Worm (Caenorhabditis elegans) whole organism, L1 larva: Measurements from ENCODE around the gene rps-22.

ENCODE experiments used
- dpl-1 ChIP-seq, 3 experiments: fragments of 150-350 bp in 2 of 3; sonication (generic microtip) in 1 of 3; optimal IDR thresholded peaks; 2 replicates each; lab custom pipeline; 2014 to 2017; ENCODE audit warnings: missing biosample characterization in 3 of 3, missing genetic modification characterization in 3 of 3, missing genetic modification reagents in 3 of 3
- fkh-8 ChIP-seq: sonication (generic microtip); optimal IDR thresholded peaks from 2 replicates; lab custom pipeline; 2016; ENCODE audit warnings: mild to moderate bottlenecking, missing genetic modification characterization, missing compliant biosample characterization
- lin-35 ChIP-seq, 2 experiments: fragments of 150-350 bp; optimal IDR thresholded peaks; 2 replicates each; lab custom pipeline; 2014; ENCODE audit warnings: missing biosample characterization in 2 of 2, missing genetic modification characterization in 2 of 2, missing genetic modification reagents in 2 of 2
- nhr-76 ChIP-seq: sonication (generic microtip); optimal IDR thresholded peaks from 2 replicates; lab custom pipeline; 2017; ENCODE audit warnings: missing biosample characterization, missing genetic modification characterization
- snpc-4 ChIP-seq: fragments of 150-350 bp; optimal IDR thresholded peaks from 2 replicates; lab custom pipeline; 2014; ENCODE audit warnings: missing biosample characterization, missing genetic modification characterization

ce11 chrIII:1925786-1926185 lies 24.5 kb upstream of the rps-22 start:
- TF ChIP-seq lin-35 (GFP tag; optimal IDR thresholded peaks at IDR 0.05; lab: Kevin White, UChicago): no peak
- TF ChIP-seq snpc-4 (tag; lab: Kevin White, UChicago): no peak
- TF ChIP-seq fkh-8 (tag; lab: Kevin White, UChicago): no peak
- no peak for TF ChIP-seq nhr-76 (tag; lab: Kevin White, UChicago)
- no peak for TF ChIP-seq dpl-1 (GFP tag; optimal IDR thresholded peaks at IDR 0.05; lab: Kevin White, UChicago)
